Fruit fly (Drosophila melanogaster): ENCODE measurements around the gene Mcm10.

Gene Mcm10

DNA sequence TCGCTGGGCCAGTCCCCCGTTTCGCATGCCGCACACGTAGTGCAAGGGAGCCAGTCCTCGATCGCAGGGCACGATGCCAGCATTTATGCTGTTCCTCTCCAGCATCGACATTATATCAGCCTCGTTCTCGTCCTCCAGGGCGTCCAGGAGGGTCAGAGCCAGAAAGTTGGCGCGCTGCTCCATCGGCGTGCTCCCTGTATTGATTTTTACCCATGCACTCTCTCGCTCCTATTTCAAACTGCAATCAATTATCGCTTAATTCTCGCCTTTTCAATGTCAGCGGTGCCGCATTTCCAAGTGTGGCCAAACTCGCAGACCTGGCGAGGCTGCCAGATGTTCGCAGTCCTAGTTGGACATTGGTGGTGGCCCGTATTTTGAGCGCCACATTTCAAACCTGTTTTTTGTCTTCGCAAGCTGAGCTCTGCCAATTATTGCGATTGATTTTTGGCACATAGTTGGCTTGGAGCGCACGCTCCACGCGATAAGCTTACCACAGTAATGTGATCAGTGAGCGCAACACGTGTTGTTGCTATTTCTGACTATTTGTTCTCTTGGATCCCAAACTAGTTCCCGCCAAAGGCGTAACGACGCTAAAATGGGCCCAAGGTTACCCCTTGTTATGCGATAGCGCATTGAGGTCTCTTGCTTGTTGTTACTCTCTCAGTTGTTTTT is 38.6 kb downstream of the Mcm10 start, which contains the start of gene CG8679 (continued):
- TF ChIP-seq Fer3 (tag; optimal IDR thresholded peaks at IDR 0.05), result no peak
- peak; percentile 78 for TF ChIP-seq sug (tag; optimal IDR thresholded peaks at IDR 0.05)
- TF ChIP-seq D19A (tag; optimal IDR thresholded peaks at IDR 0.05), result no peak
- no peak for TF ChIP-seq klu (GFP tag; IDR thresholded peaks at IDR 0.05)
- peak; percentile 47; the same call in 2 of the 3 replicates for TF ChIP-seq CG34224 (GFP tag; IDR thresholded peaks at IDR 0.05; ENCODE audit: partially characterized antibody)
- TF ChIP-seq emc (GFP tag; optimal IDR thresholded peaks at IDR 0.05), result no peak
- TF ChIP-seq yki (optimal IDR thresholded peaks at IDR 0.05), result no peak
- TF ChIP-seq CG5180 (GFP tag; optimal IDR thresholded peaks at IDR 0.05), result no peak
- no peak for TF ChIP-seq aop (GFP tag; IDR thresholded peaks at IDR 0.05)
- no peak for TF ChIP-seq mam (GFP tag; optimal IDR thresholded peaks at IDR 0.05)
- TF ChIP-seq CG17912 (GFP tag; optimal IDR thresholded peaks at IDR 0.05), result no peak
- no peak for TF ChIP-seq CG3407 (GFP tag; optimal IDR thresholded peaks at IDR 0.05)
- no peak for TF ChIP-seq CG4282 (GFP tag; optimal IDR thresholded peaks at IDR 0.05)
- TF ChIP-seq onecut (GFP tag; IDR thresholded peaks at IDR 0.05), result peak; percentile 32
- 0 out of 3 replicates have a peak, but pooled peaks have one; percentile 51 for TF ChIP-seq Opbp (GFP tag; IDR thresholded peaks at IDR 0.05; ENCODE audit: partially characterized antibody)
- no peak for TF ChIP-seq ro (GFP tag; IDR thresholded peaks at IDR 0.05)
- TF ChIP-seq fd102C (GFP tag; optimal IDR thresholded peaks at IDR 0.05), result no peak
- TF ChIP-seq TFAM (GFP tag; optimal IDR thresholded peaks at IDR 0.05), result no peak
- no peak for TF ChIP-seq Tbp (GFP tag; optimal IDR thresholded peaks at IDR 0.05)
- peak; percentile 32 for TF ChIP-seq CG12219 (GFP tag; optimal IDR thresholded peaks at IDR 0.05)
- no peak for TF ChIP-seq CG10209 (GFP tag; optimal IDR thresholded peaks at IDR 0.05)
- no peak for TF ChIP-seq CG6683 (GFP tag; optimal IDR thresholded peaks at IDR 0.05)
- no peak for TF ChIP-seq kni (GFP tag; optimal IDR thresholded peaks at IDR 0.05)
- TF ChIP-seq CG7839 (tag; optimal IDR thresholded peaks at IDR 0.05), result no peak
- peak; percentile 32 for TF ChIP-seq caup (GFP tag; optimal IDR thresholded peaks at IDR 0.05; ENCODE audit: severe bottlenecking)
- peak; percentile 83 for TF ChIP-seq CG1603 (tag; optimal IDR thresholded peaks at IDR 0.05)
- no peak for TF ChIP-seq CG3726 (GFP tag; IDR thresholded peaks at IDR 0.05)
- peak; percentile 69 for TF ChIP-seq CG13287 (GFP tag; IDR thresholded peaks at IDR 0.05; ENCODE audit: partially characterized antibody)
- TF ChIP-seq CG1602 (GFP tag; optimal IDR thresholded peaks at IDR 0.05), result no peak
- TF ChIP-seq CG31365 (tag; optimal IDR thresholded peaks at IDR 0.05), result no peak
- no peak for TF ChIP-seq CG17385 (GFP tag; optimal IDR thresholded peaks at IDR 0.05)
- TF ChIP-seq vnd (GFP tag; IDR thresholded peaks at IDR 0.05; ENCODE audit: partially characterized antibody), result no peak
- no peak for TF ChIP-seq Nf-YA (GFP tag; IDR thresholded peaks at IDR 0.05)
- TF ChIP-seq gro (GFP tag; optimal IDR thresholded peaks at IDR 0.05), result peak; percentile 19
- TF ChIP-seq gsb-n (tag; optimal IDR thresholded peaks at IDR 0.05), result no peak
- TF ChIP-seq MESR4 (GFP tag; optimal IDR thresholded peaks at IDR 0.05), result peak; percentile 52
- peak; percentile 80 for TF ChIP-seq gfzf (GFP tag; optimal IDR thresholded peaks at IDR 0.05)
- no peak for TF ChIP-seq ase (GFP tag; IDR thresholded peaks at IDR 0.05)
- TF ChIP-seq jumu (GFP tag; optimal IDR thresholded peaks at IDR 0.05), result peak; percentile 18
- TF ChIP-seq CG11696 (GFP tag; IDR thresholded peaks at IDR 0.05), result no peak
- no peak for TF ChIP-seq bab2 (GFP tag; optimal IDR thresholded peaks at IDR 0.05)
- 0 out of 2 replicates have a peak, but pooled peaks have one; percentile 21 for TF ChIP-seq inv (GFP tag; IDR thresholded peaks at IDR 0.05; ENCODE audit: partially characterized antibody)
- TF ChIP-seq Dek (tag; optimal IDR thresholded peaks at IDR 0.05), result no peak
- no peak for TF ChIP-seq CG10274 (GFP tag; optimal IDR thresholded peaks at IDR 0.05)
- TF ChIP-seq Kr (GFP tag; optimal IDR thresholded peaks at IDR 0.05), result no peak
- no peak for TF ChIP-seq dan (GFP tag; IDR thresholded peaks at IDR 0.05)
- no peak; the same call in 2 of the 3 replicates for TF ChIP-seq mld (GFP tag; IDR thresholded peaks at IDR 0.05; ENCODE audit: partially characterized antibody)
- no peak for TF ChIP-seq CG4707 (GFP tag; optimal IDR thresholded peaks at IDR 0.05)
- peak; percentile 46 for TF ChIP-seq knrl (GFP tag; IDR thresholded peaks at IDR 0.05; ENCODE audit: partially characterized antibody)
